Worm (Caenorhabditis elegans) whole organism, young adult: ENCODE data around the gene secs-1.

ENCODE experiments used
- B0035.1 ChIP-seq: sonication (generic microtip); optimal IDR thresholded peaks from 2 replicates; lab custom pipeline; 2016; ENCODE audit warnings: missing genetic modification characterization, mild to moderate bottlenecking, missing compliant biosample characterization, missing genotype, missing genetic modification reagents
- F10E7.11 ChIP-seq: sonication (generic microtip); optimal IDR thresholded peaks from 2 replicates; lab custom pipeline; 2017; ENCODE audit warnings: mild to moderate bottlenecking, missing genetic modification characterization, moderate library complexity, missing compliant biosample characterization
- F39B2.1 ChIP-seq: fragments of 200-800 bp; sonication (Bioruptor generic); IDR thresholded peaks from 2 replicates; pipeline ENCODE4 v1.3.6; 2022; ENCODE audit warnings: missing genetic modification reagents, missing genetic modification characterization, missing compliant biosample characterization
- F52B5.7 ChIP-seq: sonication (generic microtip); optimal IDR thresholded peaks from 2 replicates; lab custom pipeline; 2016; ENCODE audit warnings: mild to moderate bottlenecking, missing genetic modification characterization, missing compliant biosample characterization
- F55B11.4 ChIP-seq: sonication (generic microtip); optimal IDR thresholded peaks from 2 replicates; lab custom pipeline; 2016; ENCODE audit warnings: missing compliant biosample characterization, missing genetic modification characterization, borderline replicate concordance; ENCODE audit not compliant: insufficient read depth
- F57C9.4 ChIP-seq: sonication (generic microtip); optimal IDR thresholded peaks from 2 replicates; lab custom pipeline; 2017; ENCODE audit warnings: mild to moderate bottlenecking, missing genetic modification characterization, missing compliant biosample characterization
- T07F8.4 ChIP-seq: sonication (generic microtip); optimal IDR thresholded peaks from 2 replicates; lab custom pipeline; 2016; ENCODE audit warnings: mild to moderate bottlenecking, missing genetic modification characterization, moderate library complexity, missing compliant biosample characterization
- T26A5.8 ChIP-seq: sonication (generic microtip); optimal IDR thresholded peaks from 2 replicates; lab custom pipeline; 2016; ENCODE audit warnings: missing genetic modification characterization, missing compliant biosample characterization
- Y53F4B.3 ChIP-seq: fragments of 200-800 bp; sonication (Bioruptor generic); IDR thresholded peaks from 2 replicates; pipeline ENCODE4 v1.3.6; 2022; ENCODE audit warnings: missing genetic modification reagents, missing genetic modification characterization, missing compliant biosample characterization
- Y95B8A.8 ChIP-seq: fragments of 200-800 bp; sonication (Bioruptor generic); IDR thresholded peaks from 2 replicates; pipeline ENCODE4 v1.3.6; 2022; ENCODE audit warnings: missing genetic modification reagents, missing genetic modification characterization, missing compliant biosample characterization
- ama-1 ChIP-seq, 3 experiments: fragments of 150-350 bp in 1 of 3; sonication (generic microtip) in 2 of 3; optimal IDR thresholded peaks; 2 replicates each; lab custom pipeline; 2014 to 2018; ENCODE audit warnings: missing biosample characterization in 2 of 3, missing genetic modification characterization in 2 of 3, missing genetic modification reagents in 2 of 3
- aptf-2 ChIP-seq: fragments of 200-800 bp; sonication (Bioruptor generic); conservative IDR thresholded peaks from 2 replicates; pipeline ENCODE4 v1.3.6; 2022; ENCODE audit warnings: missing genetic modification reagents, missing genetic modification characterization, missing compliant biosample characterization
- attf-3 ChIP-seq: fragments of 200-800 bp; sonication (Bioruptor generic); conservative IDR thresholded peaks from 2 replicates; pipeline ENCODE4 v1.3.6; 2022; ENCODE audit warnings: missing genetic modification reagents, missing genetic modification characterization, missing compliant biosample characterization
- cebp-2 ChIP-seq: fragments of 200-800 bp; sonication (Bioruptor generic); IDR thresholded peaks from 2 replicates; pipeline ENCODE4 v1.3.6; 2022; ENCODE audit warnings: missing genetic modification characterization, missing compliant biosample characterization
- ceh-40 ChIP-seq: fragments of 200-800 bp; sonication (Bioruptor generic); IDR thresholded peaks from 2 replicates; pipeline ENCODE4 v1.3.6; 2022; ENCODE audit warnings: missing genetic modification characterization, missing compliant biosample characterization
- ceh-58 ChIP-seq: fragments of 200-800 bp; sonication (Bioruptor generic); IDR thresholded peaks from 2 replicates; pipeline ENCODE4 v1.3.6; 2022; ENCODE audit warnings: missing genetic modification characterization, missing compliant biosample characterization
- chd-7 ChIP-seq: sonication (generic microtip); optimal IDR thresholded peaks from 2 replicates; lab custom pipeline; 2016; ENCODE audit warnings: mild to moderate bottlenecking, missing genetic modification characterization, moderate library complexity, missing compliant biosample characterization
- dox-1 ChIP-seq: fragments of 200-800 bp; sonication (Bioruptor generic); IDR thresholded peaks from 2 replicates; pipeline ENCODE4 v1.3.6; 2022; ENCODE audit warnings: missing genetic modification reagents, missing genetic modification characterization, missing compliant biosample characterization
- egl-44 ChIP-seq: fragments of 200-800 bp; sonication (Bioruptor generic); IDR thresholded peaks from 2 replicates; pipeline ENCODE4 v1.3.6; 2022; ENCODE audit warnings: missing genetic modification reagents, missing genetic modification characterization, missing compliant biosample characterization
- egrh-3 ChIP-seq: fragments of 200-800 bp; sonication (Bioruptor generic); IDR thresholded peaks from 2 replicates; pipeline ENCODE4 v1.3.6; 2022; ENCODE audit warnings: missing genetic modification reagents, missing genetic modification characterization, missing compliant biosample characterization
- him-1 ChIP-seq: sonication (generic microtip); optimal IDR thresholded peaks from 2 replicates; lab custom pipeline; 2016; ENCODE audit warnings: missing genotype, missing genetic modification reagents, missing genetic modification characterization, missing compliant biosample characterization
- hlh-12 ChIP-seq: sonication (generic microtip); optimal IDR thresholded peaks from 2 replicates; lab custom pipeline; 2016; ENCODE audit warnings: missing genetic modification characterization, missing compliant biosample characterization
- hmg-1.2 ChIP-seq: fragments of 200-800 bp; sonication (Bioruptor generic); IDR thresholded peaks from 2 replicates; pipeline ENCODE4 v1.3.6; 2022; ENCODE audit warnings: missing genetic modification reagents, missing genetic modification characterization, missing compliant biosample characterization
- let-607 ChIP-seq, 2 experiments: fragments of 200-800 bp in 1 of 2; sonication (Bioruptor generic) in 1 of 2; sonication (generic microtip) in 1 of 2; optimal IDR thresholded peaks; 2 replicates each; lab custom pipeline; 2016 to 2018; ENCODE audit warnings: mild to moderate bottlenecking in 2 of 2, missing compliant biosample characterization in 2 of 2, missing genetic modification characterization in 2 of 2, moderate library complexity in 2 of 2, missing genotype in 1 of 2
- lin-40 ChIP-seq: sonication (generic microtip); optimal IDR thresholded peaks from 2 replicates; lab custom pipeline; 2016; ENCODE audit warnings: missing genetic modification characterization, mild to moderate bottlenecking, missing compliant biosample characterization, missing genotype, missing genetic modification reagents
- mxl-1 ChIP-seq: sonication (generic microtip); optimal IDR thresholded peaks from 2 replicates; lab custom pipeline; 2016; ENCODE audit warnings: missing genetic modification characterization, missing compliant biosample characterization
- nfyb-1 ChIP-seq: fragments of 200-800 bp; sonication (Bioruptor generic); IDR thresholded peaks from 2 replicates; pipeline ENCODE4 v1.3.6; 2022; ENCODE audit warnings: missing genetic modification reagents, missing genetic modification characterization, missing compliant biosample characterization
- nhr-27 ChIP-seq: fragments of 200-800 bp; sonication (Bioruptor generic); optimal IDR thresholded peaks from 2 replicates; lab custom pipeline; 2018; ENCODE audit warnings: mild to moderate bottlenecking, missing genetic modification characterization, moderate library complexity, missing compliant biosample characterization
- nhr-90 ChIP-seq: sonication (generic microtip); optimal IDR thresholded peaks from 2 replicates; lab custom pipeline; 2016; ENCODE audit warnings: missing genotype, mild to moderate bottlenecking, missing genetic modification characterization, missing compliant biosample characterization
- sdz-38 ChIP-seq: sonication (generic microtip); optimal IDR thresholded peaks from 2 replicates; lab custom pipeline; 2016; ENCODE audit warnings: missing genotype, missing genetic modification characterization, missing compliant biosample characterization
- sea-2 ChIP-seq: fragments of 200-800 bp; sonication (Bioruptor generic); IDR thresholded peaks from 2 replicates; pipeline ENCODE4 v1.3.6; 2022; ENCODE audit warnings: missing genetic modification characterization, missing compliant biosample characterization
- snpc-1.3 ChIP-seq: sonication (generic microtip); optimal IDR thresholded peaks from 2 replicates; lab custom pipeline; 2017; ENCODE audit warnings: missing genetic modification characterization, mild to moderate bottlenecking, missing compliant biosample characterization, antibody characterized with exemption, moderate library complexity, missing genotype, missing genetic modification reagents; ENCODE audit not compliant: insufficient read depth
- somi-1 ChIP-seq: fragments of 200-800 bp; sonication (Bioruptor generic); optimal IDR thresholded peaks from 2 replicates; lab custom pipeline; 2018; ENCODE audit warnings: mild to moderate bottlenecking, missing genetic modification characterization, missing compliant biosample characterization
- tlf-1 ChIP-seq: fragments of 200-800 bp; sonication (Bioruptor generic); optimal IDR thresholded peaks from 2 replicates; lab custom pipeline; 2018; ENCODE audit warnings: mild to moderate bottlenecking, missing genetic modification characterization, missing compliant biosample characterization
- unc-130 ChIP-seq: sonication (generic microtip); optimal IDR thresholded peaks from 2 replicates; lab custom pipeline; 2016; ENCODE audit warnings: missing genetic modification reagents, missing genetic modification characterization, missing compliant biosample characterization
- ztf-18 ChIP-seq: sonication (generic microtip); optimal IDR thresholded peaks from 2 replicates; lab custom pipeline; 2016; ENCODE audit warnings: missing genotype, mild to moderate bottlenecking, missing genetic modification characterization, missing compliant biosample characterization

Gene secs-1

ce11 chrV:10795494-10795893 is 8.8 kb downstream of the secs-1 start, which contains the start of gene D1054.19:
Gene D1054.19, plus strand, starts transcription at chrV:10795794.
- TF ChIP-seq ceh-40 (GFP tag; lab: Robert Waterston, UW), result no peak
- no peak for TF ChIP-seq sdz-38 (tag; lab: Kevin White, UChicago)
- TF ChIP-seq ztf-18 (tag; lab: Kevin White, UChicago), result no peak
- TF ChIP-seq F52B5.7 (tag; lab: Kevin White, UChicago), result no peak
- TF ChIP-seq F39B2.1 (GFP tag; lab: Robert Waterston, UW), result no peak
- TF ChIP-seq T26A5.8 (tag; lab: Kevin White, UChicago), result no peak
- TF ChIP-seq nfyb-1 (GFP tag; lab: Robert Waterston, UW), result no peak
- TF ChIP-seq tlf-1 (GFP tag; lab: Kevin White, UChicago), result no peak
- TF ChIP-seq nhr-27 (tag; lab: Kevin White, UChicago), result no peak
- TF ChIP-seq unc-130 (GFP tag; lab: Kevin White, UChicago), result no peak

- TF ChIP-seq T07F8.4, result no peak
- TF ChIP-seq dox-1, result no peak
- no peak for TF ChIP-seq egl-44
- no peak for TF ChIP-seq let-607 (tag; optimal IDR thresholded peaks at IDR 0.05; lab: Kevin White, UChicago)
- no peak for TF ChIP-seq snpc-1.3 (tag; lab: Kevin White, UChicago)
- no peak for TF ChIP-seq F57C9.4
- no peak for TF ChIP-seq hlh-12 (tag; lab: Kevin White, UChicago)
- no peak for TF ChIP-seq B0035.1 (tag; lab: Kevin White, UChicago)
- TF ChIP-seq somi-1 (GFP tag; lab: Kevin White, UChicago), result no peak
- TF ChIP-seq ceh-58 (GFP tag; lab: Robert Waterston, UW), result 0 out of 2 replicates have a peak, but pooled peaks have one; percentile 61
- TF ChIP-seq egrh-3 (GFP tag; lab: Robert Waterston, UW), result peak; percentile 56; the same call in 1 of the 2 replicates
- no peak for TF ChIP-seq aptf-2 (GFP tag; lab: Robert Waterston, UW)
- TF ChIP-seq him-1 (tag; lab: Kevin White, UChicago), result no peak
- TF ChIP-seq lin-40 (tag; lab: Kevin White, UChicago), result no peak
- no peak for TF ChIP-seq sea-2 (GFP tag; lab: Robert Waterston, UW)
- TF ChIP-seq hmg-1.2, result no peak
- no peak for TF ChIP-seq nhr-90
- TF ChIP-seq chd-7 (tag; lab: Kevin White, UChicago), result no peak
- TF ChIP-seq attf-3 (GFP tag; lab: Robert Waterston, UW), result 0 out of 2 replicates have a peak, but pooled peaks have one; percentile 31
- no peak for TF ChIP-seq Y95B8A.8
- no peak for TF ChIP-seq mxl-1 (tag; lab: Kevin White, UChicago)
- TF ChIP-seq ama-1 (optimal IDR thresholded peaks at IDR 0.05; lab: Kevin White, UChicago), result no peak
- no peak for TF ChIP-seq ama-1 (GFP tag; optimal IDR thresholded peaks at IDR 0.05; lab: Kevin White, UChicago)
- no peak for TF ChIP-seq F55B11.4 (tag; lab: Kevin White, UChicago)
- TF ChIP-seq Y53F4B.3, result no peak
- no peak for TF ChIP-seq cebp-2 (GFP tag; lab: Robert Waterston, UW)
Observed at ce11 chrV:10794463-10794862, 9.8 kb downstream of the secs-1 start.

- TF ChIP-seq F10E7.11, result no peak
- TF ChIP-seq hlh-12 (tag; lab: Kevin White, UChicago), result no peak
- no peak for TF ChIP-seq ceh-58 (GFP tag; lab: Robert Waterston, UW)
Observed at ce11 chrV:10793498-10793897, 10.8 kb downstream of the secs-1 start, which contains the start of gene ule-3. Gene ule-3, plus strand, starts transcription at chrV:10793798.
